Fruit fly (Drosophila melanogaster): Measurements from ENCODE around the gene Elovl7.

The Elovl7 gene

DNA sequence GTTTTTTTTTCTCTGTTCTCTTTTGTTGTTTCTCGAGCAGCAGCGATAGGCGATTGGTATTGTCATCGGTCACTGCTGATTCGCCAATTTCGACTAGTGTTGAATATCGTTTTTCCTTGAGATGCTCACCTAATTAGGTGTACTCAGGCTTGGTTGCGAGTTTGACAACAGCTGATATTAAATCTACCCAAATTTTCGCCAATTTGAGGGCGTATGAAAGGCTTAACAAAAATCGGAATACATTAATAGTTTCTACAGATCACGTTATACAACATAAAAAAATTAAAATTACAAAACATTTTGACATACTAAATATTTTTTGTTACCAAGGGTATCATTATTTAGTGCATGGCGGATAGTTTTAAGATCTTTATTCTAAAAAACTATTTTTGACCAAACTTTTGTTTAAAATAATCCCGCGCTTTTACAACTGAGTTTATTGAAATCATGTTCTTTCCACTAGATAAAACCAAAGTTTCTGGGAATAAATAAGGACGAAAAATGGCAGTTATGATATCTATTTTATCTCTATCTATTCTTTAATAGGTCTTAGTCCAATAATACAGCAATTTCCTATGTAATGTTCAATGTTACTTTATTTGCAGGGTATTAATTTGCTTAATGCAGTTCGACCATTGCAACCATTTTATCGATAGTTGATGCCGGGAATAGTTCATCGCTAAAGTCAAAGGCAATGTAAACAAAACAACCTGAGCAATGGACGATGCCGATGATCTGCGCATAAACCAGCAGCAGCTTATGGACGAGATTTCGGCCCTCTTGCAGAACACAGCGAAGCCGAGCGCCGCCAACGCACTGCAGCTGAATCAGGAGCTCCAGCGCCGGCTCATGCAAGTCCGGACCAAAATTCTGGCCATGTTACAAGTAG lies 17.7 kb upstream of the Elovl7 start, which contains the start of the genes CG10435 and Pbp95 (continued):
- TF ChIP-seq Side (GFP tag; optimal IDR thresholded peaks at IDR 0.05) = peak; percentile 29
- peak; percentile 76 for TF ChIP-seq rib (GFP tag; IDR thresholded peaks at IDR 0.05)
- TF ChIP-seq CG33213 (GFP tag; optimal IDR thresholded peaks at IDR 0.05) = peak; percentile 31
- TF ChIP-seq B-H1 (GFP tag; IDR thresholded peaks at IDR 0.05) = peak; percentile 37; the same call in 2 of the 3 replicates
- TF ChIP-seq CG13775 (GFP tag; optimal IDR thresholded peaks at IDR 0.05) = peak; percentile 56
- no peak for TF ChIP-seq Sox100B (GFP tag; optimal IDR thresholded peaks at IDR 0.05)
- peak; percentile 81 for TF ChIP-seq Rfx (GFP tag; IDR thresholded peaks at IDR 0.05)
- TF ChIP-seq CG4328 (GFP tag; optimal IDR thresholded peaks at IDR 0.05) = no peak
- no peak for TF ChIP-seq CG18262 (tag; optimal IDR thresholded peaks at IDR 0.05)
- TF ChIP-seq kah (GFP tag; optimal IDR thresholded peaks at IDR 0.05) = no peak
- no peak for TF ChIP-seq CG11093 (GFP tag; IDR thresholded peaks at IDR 0.05)
- no peak for TF ChIP-seq CG17912 (GFP tag; optimal IDR thresholded peaks at IDR 0.05)
- TF ChIP-seq CG3407 (GFP tag; optimal IDR thresholded peaks at IDR 0.05) = no peak
- no peak for TF ChIP-seq Vsx1 (GFP tag; optimal IDR thresholded peaks at IDR 0.05)
- TF ChIP-seq C15 (GFP tag; IDR thresholded peaks at IDR 0.05) = no peak
- peak; percentile 52; the same call in 1 of the 3 replicates for TF ChIP-seq Opbp (GFP tag; IDR thresholded peaks at IDR 0.05; ENCODE audit: partially characterized antibody)
- no peak for TF ChIP-seq org-1 (GFP tag; optimal IDR thresholded peaks at IDR 0.05)
- no peak for TF ChIP-seq CG31365 (tag; optimal IDR thresholded peaks at IDR 0.05)
- no peak for TF ChIP-seq TFAM (GFP tag; optimal IDR thresholded peaks at IDR 0.05)
- TF ChIP-seq Aef1 (GFP tag; IDR thresholded peaks at IDR 0.05) = peak; percentile 68
- peak; percentile 31 for TF ChIP-seq fd3F (GFP tag; optimal IDR thresholded peaks at IDR 0.05)
- peak; percentile 60 for TF ChIP-seq CHES-1-like (GFP tag; optimal IDR thresholded peaks at IDR 0.05)
- peak; percentile 95 for TF ChIP-seq Med (GFP tag)
- no peak for TF ChIP-seq CG11504 (tag; optimal IDR thresholded peaks at IDR 0.05)
- no peak for TF ChIP-seq trem (tag; optimal IDR thresholded peaks at IDR 0.05)
- no peak for TF ChIP-seq CG6854 (GFP tag; optimal IDR thresholded peaks at IDR 0.05)
- peak; percentile 64; the same call in 2 of the 3 replicates for TF ChIP-seq CG34224 (GFP tag; IDR thresholded peaks at IDR 0.05; ENCODE audit: partially characterized antibody)
- no peak for TF ChIP-seq bigmax (GFP tag; optimal IDR thresholded peaks at IDR 0.05)
- no peak for TF ChIP-seq Stat92E (GFP tag; optimal IDR thresholded peaks at IDR 0.05)
- TF ChIP-seq Max (GFP tag; optimal IDR thresholded peaks at IDR 0.05) = peak; percentile 59
- no peak for TF ChIP-seq run (tag; optimal IDR thresholded peaks at IDR 0.05)
- TF ChIP-seq CG6654 (GFP tag; optimal IDR thresholded peaks at IDR 0.05) = no peak
- TF ChIP-seq CG14441 (GFP tag; IDR thresholded peaks at IDR 0.05) = peak; percentile 47
- no peak for TF ChIP-seq ab (GFP tag; optimal IDR thresholded peaks at IDR 0.05)
- peak; percentile 80 for TF ChIP-seq D (optimal IDR thresholded peaks at IDR 0.05)
- peak; percentile 28 for TF ChIP-seq D (GFP tag; optimal IDR thresholded peaks at IDR 0.05)
- TF ChIP-seq CG5180 (GFP tag; optimal IDR thresholded peaks at IDR 0.05) = no peak
- TF ChIP-seq CG5245 (GFP tag; optimal IDR thresholded peaks at IDR 0.05) = no peak
- TF ChIP-seq bsh (GFP tag; optimal IDR thresholded peaks at IDR 0.05) = peak in 1 of 2 experiments; percentile 34
- TF ChIP-seq chinmo (GFP tag; IDR thresholded peaks at IDR 0.05; ENCODE audit: partially characterized antibody) = 0 out of 4 replicates have a peak, but pooled peaks have one; percentile 48
- TF ChIP-seq pum (GFP tag; optimal IDR thresholded peaks at IDR 0.05) = peak; percentile 29
- peak in 1 of 2 experiments; percentile 51 for TF ChIP-seq chif (GFP tag; optimal IDR thresholded peaks at IDR 0.05)
- TF ChIP-seq Elba2 (GFP tag; optimal IDR thresholded peaks at IDR 0.05) = peak; percentile 78
- no peak for TF ChIP-seq CG13894 (tag; optimal IDR thresholded peaks at IDR 0.05)
- TF ChIP-seq H15 (GFP tag; IDR thresholded peaks at IDR 0.05) = peak; percentile 35; the same call in 1 of the 3 replicates
- TF ChIP-seq CG43689 (GFP tag; IDR thresholded peaks at IDR 0.05) = no peak

Data from whole organism, embryonic.